Worm (Caenorhabditis elegans) whole organism, late embryonic: ENCODE results near the gene sec-16A.1.

Experiments used
- ama-1 ChIP-seq: fragments of 150-350 bp; optimal IDR thresholded peaks from 2 replicates; lab custom pipeline; 2014
- ceh-31 ChIP-seq: sonication (generic microtip); optimal IDR thresholded peaks from 2 replicates; lab custom pipeline; 2016; ENCODE audit warnings: missing genetic modification characterization, missing compliant biosample characterization
- ceh-9 ChIP-seq: sonication (generic microtip); optimal IDR thresholded peaks from 2 replicates; lab custom pipeline; 2016; ENCODE audit warnings: mild to moderate bottlenecking, missing genetic modification characterization, inconsistent platforms, missing compliant biosample characterization
- fkh-10 ChIP-seq: fragments of 150-350 bp; optimal IDR thresholded peaks from 2 replicates; lab custom pipeline; 2014; ENCODE audit warnings: missing biosample characterization, missing genetic modification reagents, missing genetic modification characterization
- hlh-8 ChIP-seq: sonication (generic microtip); optimal IDR thresholded peaks from 2 replicates; lab custom pipeline; 2016; ENCODE audit warnings: missing genotype, missing genetic modification characterization, missing compliant biosample characterization
- madf-2 ChIP-seq: sonication (generic microtip); optimal IDR thresholded peaks from 2 replicates; lab custom pipeline; 2017; ENCODE audit warnings: missing genetic modification characterization, missing compliant biosample characterization
- nhr-11 ChIP-seq: fragments of 150-350 bp; optimal IDR thresholded peaks from 2 replicates; lab custom pipeline; 2014; ENCODE audit warnings: missing biosample characterization, missing genetic modification characterization
- pros-1 ChIP-seq: fragments of 150-350 bp; optimal IDR thresholded peaks from 2 replicates; lab custom pipeline; 2014; ENCODE audit warnings: missing biosample characterization, missing genetic modification reagents, missing genetic modification characterization
- sox-2 ChIP-seq: fragments of 200-800 bp; sonication (Bioruptor generic); IDR thresholded peaks from 2 replicates; pipeline ENCODE4 v1.3.6; 2022; ENCODE audit warnings: missing genetic modification reagents, missing genetic modification characterization, missing compliant biosample characterization
- tbx-2 ChIP-seq: sonication (generic microtip); optimal IDR thresholded peaks from 2 replicates; lab custom pipeline; 2016; ENCODE audit warnings: missing genetic modification characterization, missing compliant biosample characterization

ce11 chrIII:9176008-9176407 is 50.4 kb downstream of the sec-16A.1 start:
- no peak for TF ChIP-seq hlh-8 (tag; lab: Kevin White, UChicago)
- no peak for TF ChIP-seq nhr-11 (tag; lab: Kevin White, UChicago)
- TF ChIP-seq madf-2 (tag; lab: Kevin White, UChicago), result no peak
- no peak for TF ChIP-seq ceh-9 (tag; lab: Kevin White, UChicago)
- no peak for TF ChIP-seq ama-1
- no peak for TF ChIP-seq sox-2 (GFP tag; lab: Robert Waterston, UW)
- no peak for TF ChIP-seq tbx-2
- TF ChIP-seq ceh-31 (tag; lab: Kevin White, UChicago), result no peak
- TF ChIP-seq fkh-10 (GFP tag; lab: Kevin White, UChicago), result no peak
- no peak for TF ChIP-seq pros-1 (tag; lab: Kevin White, UChicago)
